Worm (Caenorhabditis elegans) whole organism, young adult: ENCODE measurements around the gene C31H2.4.

ENCODE experiments used
- B0019.2 ChIP-seq: fragments of 200-800 bp; sonication (Bioruptor generic); conservative IDR thresholded peaks from 2 replicates; pipeline ENCODE4 v1.3.6; 2022; ENCODE audit warnings: missing genetic modification reagents, missing genetic modification characterization, missing compliant biosample characterization
- B0035.1 ChIP-seq: sonication (generic microtip); optimal IDR thresholded peaks from 2 replicates; lab custom pipeline; 2016; ENCODE audit warnings: missing genetic modification characterization, mild to moderate bottlenecking, missing compliant biosample characterization, missing genotype, missing genetic modification reagents
- B0336.3 ChIP-seq: fragments of 200-800 bp; sonication (Bioruptor generic); IDR thresholded peaks from 2 replicates; pipeline ENCODE4 v1.3.6; 2022; ENCODE audit warnings: missing genetic modification characterization, missing compliant biosample characterization
- F37B4.10 ChIP-seq: fragments of 200-800 bp; sonication (Bioruptor generic); IDR thresholded peaks from 2 replicates; pipeline ENCODE4 v1.3.6; 2022; ENCODE audit warnings: missing genetic modification characterization, missing compliant biosample characterization
- F49E8.2 ChIP-seq: sonication (generic microtip); optimal IDR thresholded peaks from 3 replicates; lab custom pipeline; 2017; ENCODE audit warnings: missing genetic modification characterization, mild to moderate bottlenecking, missing compliant biosample characterization, antibody characterized with exemption, moderate library complexity; ENCODE audit not compliant: insufficient read depth
- F52B5.7 ChIP-seq: sonication (generic microtip); optimal IDR thresholded peaks from 2 replicates; lab custom pipeline; 2016; ENCODE audit warnings: mild to moderate bottlenecking, missing genetic modification characterization, missing compliant biosample characterization
- T26A5.8 ChIP-seq: sonication (generic microtip); optimal IDR thresholded peaks from 2 replicates; lab custom pipeline; 2016; ENCODE audit warnings: missing genetic modification characterization, missing compliant biosample characterization
- Y53F4B.3 ChIP-seq: fragments of 200-800 bp; sonication (Bioruptor generic); IDR thresholded peaks from 2 replicates; pipeline ENCODE4 v1.3.6; 2022; ENCODE audit warnings: missing genetic modification reagents, missing genetic modification characterization, missing compliant biosample characterization
- Y53G8AR.9 ChIP-seq: fragments of 200-800 bp; sonication (Bioruptor generic); conservative IDR thresholded peaks from 2 replicates; pipeline ENCODE4 v1.3.6; 2022; ENCODE audit warnings: missing genetic modification reagents, missing genetic modification characterization, missing compliant biosample characterization
- Y56A3A.18 ChIP-seq: fragments of 200-800 bp; sonication (Bioruptor generic); IDR thresholded peaks from 2 replicates; pipeline ENCODE4 v1.3.6; 2022; ENCODE audit warnings: missing genetic modification reagents, missing genetic modification characterization, missing compliant biosample characterization
- Y67H2A.10 ChIP-seq: fragments of 200-800 bp; sonication (Bioruptor generic); conservative IDR thresholded peaks from 2 replicates; pipeline ENCODE4 v1.3.6; 2022; ENCODE audit warnings: missing genetic modification reagents, missing genetic modification characterization, missing compliant biosample characterization
- atf-7 ChIP-seq: sonication (generic microtip); optimal IDR thresholded peaks from 2 replicates; lab custom pipeline; 2017; ENCODE audit warnings: mild to moderate bottlenecking, missing genetic modification characterization, missing compliant biosample characterization
- attf-3 ChIP-seq: fragments of 200-800 bp; sonication (Bioruptor generic); conservative IDR thresholded peaks from 2 replicates; pipeline ENCODE4 v1.3.6; 2022; ENCODE audit warnings: missing genetic modification reagents, missing genetic modification characterization, missing compliant biosample characterization
- bed-1 ChIP-seq: fragments of 200-800 bp; sonication (Bioruptor generic); IDR thresholded peaks from 2 replicates; pipeline ENCODE4 v1.3.6; 2022; ENCODE audit warnings: missing genetic modification reagents, missing genetic modification characterization, missing compliant biosample characterization
- bed-2 ChIP-seq: fragments of 200-800 bp; sonication (Bioruptor generic); IDR thresholded peaks from 2 replicates; pipeline ENCODE4 v1.3.6; 2022; ENCODE audit warnings: missing genetic modification reagents, missing genetic modification characterization, missing compliant biosample characterization
- ceh-27 ChIP-seq: fragments of 200-800 bp; sonication (Bioruptor generic); optimal IDR thresholded peaks from 2 replicates; lab custom pipeline; 2018; ENCODE audit warnings: mild to moderate bottlenecking, missing genetic modification characterization, moderate library complexity, missing compliant biosample characterization
- ceh-40 ChIP-seq: fragments of 200-800 bp; sonication (Bioruptor generic); IDR thresholded peaks from 2 replicates; pipeline ENCODE4 v1.3.6; 2022; ENCODE audit warnings: missing genetic modification characterization, missing compliant biosample characterization
- ceh-58 ChIP-seq: fragments of 200-800 bp; sonication (Bioruptor generic); IDR thresholded peaks from 2 replicates; pipeline ENCODE4 v1.3.6; 2022; ENCODE audit warnings: missing genetic modification characterization, missing compliant biosample characterization
- chd-7 ChIP-seq: sonication (generic microtip); optimal IDR thresholded peaks from 2 replicates; lab custom pipeline; 2016; ENCODE audit warnings: mild to moderate bottlenecking, missing genetic modification characterization, moderate library complexity, missing compliant biosample characterization
- dox-1 ChIP-seq: fragments of 200-800 bp; sonication (Bioruptor generic); IDR thresholded peaks from 2 replicates; pipeline ENCODE4 v1.3.6; 2022; ENCODE audit warnings: missing genetic modification reagents, missing genetic modification characterization, missing compliant biosample characterization
- dpl-1 ChIP-seq: fragments of 150-350 bp; optimal IDR thresholded peaks from 2 replicates; lab custom pipeline; 2014; ENCODE audit warnings: missing biosample characterization, missing genetic modification reagents, missing genetic modification characterization
- efl-1 ChIP-seq: fragments of 150-350 bp; optimal IDR thresholded peaks from 2 replicates; lab custom pipeline; 2014; ENCODE audit warnings: missing biosample characterization, missing genetic modification reagents, missing genetic modification characterization
- egrh-3 ChIP-seq: fragments of 200-800 bp; sonication (Bioruptor generic); IDR thresholded peaks from 2 replicates; pipeline ENCODE4 v1.3.6; 2022; ENCODE audit warnings: missing genetic modification reagents, missing genetic modification characterization, missing compliant biosample characterization
- ekl-4 ChIP-seq: fragments of 200-800 bp; sonication (Bioruptor generic); IDR thresholded peaks from 2 replicates; pipeline ENCODE4 v1.3.6; 2022; ENCODE audit warnings: missing genetic modification reagents, missing genetic modification characterization, missing compliant biosample characterization
- hrde-1 ChIP-seq: sonication (generic microtip); optimal IDR thresholded peaks from 2 replicates; lab custom pipeline; 2016; ENCODE audit warnings: missing genetic modification characterization, mild to moderate bottlenecking, missing compliant biosample characterization, moderate library complexity, missing genotype, missing genetic modification reagents, borderline replicate concordance
- lir-1 ChIP-seq: fragments of 200-800 bp; sonication (Bioruptor generic); conservative IDR thresholded peaks from 2 replicates; pipeline ENCODE4 v1.3.6; 2022; ENCODE audit warnings: missing genetic modification reagents, missing genetic modification characterization, missing compliant biosample characterization
- madf-10 ChIP-seq: sonication (generic microtip); optimal IDR thresholded peaks from 2 replicates; lab custom pipeline; 2016; ENCODE audit warnings: mild to moderate bottlenecking, missing genetic modification characterization, missing compliant biosample characterization
- mel-28 ChIP-seq: sonication (generic microtip); optimal IDR thresholded peaks from 2 replicates; lab custom pipeline; 2016; ENCODE audit warnings: borderline replicate concordance, mild to moderate bottlenecking, missing genetic modification characterization, missing compliant biosample characterization
- nfyb-1 ChIP-seq: fragments of 200-800 bp; sonication (Bioruptor generic); IDR thresholded peaks from 2 replicates; pipeline ENCODE4 v1.3.6; 2022; ENCODE audit warnings: missing genetic modification reagents, missing genetic modification characterization, missing compliant biosample characterization
- nhr-90 ChIP-seq: sonication (generic microtip); optimal IDR thresholded peaks from 2 replicates; lab custom pipeline; 2016; ENCODE audit warnings: missing genotype, mild to moderate bottlenecking, missing genetic modification characterization, missing compliant biosample characterization
- pha-4 ChIP-seq: fragments of 150-350 bp; sonication (generic microtip); optimal IDR thresholded peaks from 2 replicates; lab custom pipeline; 2014; ENCODE audit warnings: missing biosample characterization, missing genetic modification reagents, missing genetic modification characterization
- sea-2 ChIP-seq: fragments of 200-800 bp; sonication (Bioruptor generic); IDR thresholded peaks from 2 replicates; pipeline ENCODE4 v1.3.6; 2022; ENCODE audit warnings: missing genetic modification characterization, missing compliant biosample characterization
- snpc-1.1 ChIP-seq: sonication (generic microtip); optimal IDR thresholded peaks from 2 replicates; lab custom pipeline; 2017; ENCODE audit warnings: missing genetic modification characterization, mild to moderate bottlenecking, missing compliant biosample characterization, antibody characterized with exemption, moderate library complexity, missing genotype, missing genetic modification reagents; ENCODE audit not compliant: insufficient read depth
- somi-1 ChIP-seq: fragments of 200-800 bp; sonication (Bioruptor generic); optimal IDR thresholded peaks from 2 replicates; lab custom pipeline; 2018; ENCODE audit warnings: mild to moderate bottlenecking, missing genetic modification characterization, missing compliant biosample characterization
- sptf-2 ChIP-seq: fragments of 200-800 bp; sonication (Bioruptor generic); optimal IDR thresholded peaks from 2 replicates; lab custom pipeline; 2018; ENCODE audit warnings: mild to moderate bottlenecking, missing genetic modification characterization, missing compliant biosample characterization
- tbp1 ChIP-seq: fragments of 200-800 bp; sonication (Bioruptor generic); optimal IDR thresholded peaks from 2 replicates; lab custom pipeline; 2018; ENCODE audit warnings: mild to moderate bottlenecking, missing genetic modification characterization, missing compliant biosample characterization
- unc-62 ChIP-seq: fragments of 150-350 bp; optimal IDR thresholded peaks from 2 replicates; lab custom pipeline; 2014; ENCODE audit warnings: missing biosample characterization, missing genetic modification reagents, missing genetic modification characterization
- zfh-2 ChIP-seq: fragments of 200-800 bp; sonication (Bioruptor generic); conservative IDR thresholded peaks from 2 replicates; pipeline ENCODE4 v1.3.6; 2022; ENCODE audit warnings: missing genetic modification reagents, missing genetic modification characterization, missing compliant biosample characterization
- zim-3 ChIP-seq: sonication (generic microtip); optimal IDR thresholded peaks from 2 replicates; lab custom pipeline; 2017; ENCODE audit warnings: mild to moderate bottlenecking, missing genetic modification characterization, moderate library complexity, missing compliant biosample characterization
- ztf-18 ChIP-seq: sonication (generic microtip); optimal IDR thresholded peaks from 2 replicates; lab custom pipeline; 2016; ENCODE audit warnings: missing genotype, mild to moderate bottlenecking, missing genetic modification characterization, missing compliant biosample characterization
- ztf-22 ChIP-seq: fragments of 200-800 bp; sonication (Bioruptor generic); optimal IDR thresholded peaks from 2 replicates; lab custom pipeline; 2018; ENCODE audit warnings: mild to moderate bottlenecking, missing genetic modification characterization, moderate library complexity, missing compliant biosample characterization
- ztf-25 ChIP-seq: fragments of 200-800 bp; sonication (Bioruptor generic); IDR thresholded peaks from 2 replicates; pipeline ENCODE4 v1.3.6; 2022; ENCODE audit warnings: missing genetic modification reagents, missing genetic modification characterization, missing compliant biosample characterization
- ztf-26 ChIP-seq: sonication (generic microtip); optimal IDR thresholded peaks from 2 replicates; lab custom pipeline; 2017; ENCODE audit warnings: missing genetic modification characterization, missing compliant biosample characterization

Gene C31H2.4

ce11 chrX:5165037-5165436, 5.6 kb upstream of the C31H2.4 start, which contains the start of gene mans-3 (continued):
- TF ChIP-seq egrh-3 (GFP tag; lab: Robert Waterston, UW): no peak
- no peak for TF ChIP-seq ceh-27 (GFP tag; lab: Kevin White, UChicago)
- no peak for TF ChIP-seq mel-28 (tag; lab: Kevin White, UChicago)
- no peak for TF ChIP-seq B0336.3 (GFP tag; lab: Robert Waterston, UW)
- no peak for TF ChIP-seq lir-1 (GFP tag; lab: Robert Waterston, UW)
- TF ChIP-seq zim-3 (tag; lab: Kevin White, UChicago): no peak
- TF ChIP-seq sea-2 (GFP tag; lab: Robert Waterston, UW): no peak
- TF ChIP-seq B0035.1 (tag; lab: Kevin White, UChicago): no peak
- peak; percentile 85 for TF ChIP-seq madf-10 (tag; lab: Kevin White, UChicago)
- TF ChIP-seq hrde-1 (tag; lab: Kevin White, UChicago): no peak
- peak; percentile 61 for TF ChIP-seq unc-62 (GFP tag; lab: Kevin White, UChicago)
- TF ChIP-seq ztf-18: peak; percentile 97
- TF ChIP-seq snpc-1.1: no peak
- no peak for TF ChIP-seq F49E8.2 (tag; lab: Kevin White, UChicago)
- TF ChIP-seq nfyb-1 (GFP tag; lab: Robert Waterston, UW): peak; percentile 75; the same call in 1 of the 2 replicates
- no peak for TF ChIP-seq Y56A3A.18 (GFP tag; lab: Robert Waterston, UW)
- peak; percentile 47 for TF ChIP-seq ztf-22 (GFP tag; lab: Kevin White, UChicago)
- no peak for TF ChIP-seq F37B4.10
- TF ChIP-seq ceh-58: no peak
- 0 out of 2 replicates have a peak, but pooled peaks have one; percentile 43 for TF ChIP-seq ekl-4 (GFP tag; lab: Robert Waterston, UW)
- TF ChIP-seq F52B5.7 (tag; lab: Kevin White, UChicago): no peak
- no peak for TF ChIP-seq bed-2 (GFP tag; lab: Robert Waterston, UW)
- TF ChIP-seq dpl-1 (GFP tag; lab: Kevin White, UChicago): no peak
- TF ChIP-seq bed-1 (GFP tag; lab: Robert Waterston, UW): no peak
- TF ChIP-seq sptf-2 (GFP tag; lab: Kevin White, UChicago): no peak
- TF ChIP-seq tbp1: no peak
- no peak for TF ChIP-seq chd-7 (tag; lab: Kevin White, UChicago)
- TF ChIP-seq T26A5.8 (tag; lab: Kevin White, UChicago): no peak
- TF ChIP-seq B0019.2 (GFP tag; lab: Robert Waterston, UW): no peak
- no peak for TF ChIP-seq Y67H2A.10
- no peak for TF ChIP-seq attf-3 (GFP tag; lab: Robert Waterston, UW)
- peak; percentile 85 for TF ChIP-seq ztf-26 (tag; lab: Kevin White, UChicago)
- TF ChIP-seq efl-1 (GFP tag; lab: Kevin White, UChicago): no peak
- peak; percentile 77 for TF ChIP-seq nhr-90 (tag; lab: Kevin White, UChicago)
- TF ChIP-seq atf-7 (tag; lab: Kevin White, UChicago): peak; percentile 75
- no peak for TF ChIP-seq Y53F4B.3 (GFP tag; lab: Robert Waterston, UW)
- TF ChIP-seq ceh-40: no peak
- TF ChIP-seq zfh-2 (GFP tag; lab: Robert Waterston, UW): no peak
- peak; percentile 23 for TF ChIP-seq pha-4
- TF ChIP-seq ztf-25 (GFP tag; lab: Robert Waterston, UW): no peak
- TF ChIP-seq Y53G8AR.9: peak; percentile 82; the same call in 1 of the 2 replicates
- TF ChIP-seq dox-1: no peak; the same call in 1 of the 2 replicates
- TF ChIP-seq somi-1: peak; percentile 81
